Worm (Caenorhabditis elegans): Measurements from ENCODE around the gene hpr-17.

Gene hpr-17

ce11 chrII:13182295-13182694, 25.4 kb upstream of the hpr-17 start:
- peak; percentile 72 for TF ChIP-seq zfh-2 (GFP tag; conservative IDR thresholded peaks at IDR 0.05)
- peak; percentile 33; the same call in 1 of the 2 replicates for TF ChIP-seq egrh-3 (GFP tag; IDR thresholded peaks at IDR 0.05)

- TF ChIP-seq egl-18 (GFP tag; IDR thresholded peaks at IDR 0.05): no peak
- no peak for TF ChIP-seq mes-4 (tag; optimal IDR thresholded peaks at IDR 0.05)
- TF ChIP-seq F39B2.1 (GFP tag; IDR thresholded peaks at IDR 0.05): no peak
- TF ChIP-seq mel-28 (tag; optimal IDR thresholded peaks at IDR 0.05; ENCODE audit: borderline replicate concordance): no peak
- TF ChIP-seq nhr-179 (tag; optimal IDR thresholded peaks at IDR 0.05): no peak
- TF ChIP-seq F10E7.11 (tag; optimal IDR thresholded peaks at IDR 0.05): no peak
- TF ChIP-seq snpc-3.4 (tag; optimal IDR thresholded peaks at IDR 0.05): no peak
- TF ChIP-seq attf-6 (GFP tag; IDR thresholded peaks at IDR 0.05): no peak
- TF ChIP-seq C17E4.6 (GFP tag; IDR thresholded peaks at IDR 0.05): no peak
- TF ChIP-seq attf-5 (GFP tag; optimal IDR thresholded peaks at IDR 0.05): no peak
- TF ChIP-seq zfh-2 (GFP tag; conservative IDR thresholded peaks at IDR 0.05): no peak
- TF ChIP-seq lin-26 (GFP tag; IDR thresholded peaks at IDR 0.05): no peak
- TF ChIP-seq B0336.3 (GFP tag; IDR thresholded peaks at IDR 0.05): no peak
- TF ChIP-seq B0035.1 (tag; optimal IDR thresholded peaks at IDR 0.05): no peak
- TF ChIP-seq F55B11.4 (tag; optimal IDR thresholded peaks at IDR 0.05; ENCODE audit: borderline replicate concordance, insufficient read depth): no peak
- TF ChIP-seq hrde-1 (tag; optimal IDR thresholded peaks at IDR 0.05; ENCODE audit: borderline replicate concordance): no peak
- TF ChIP-seq pha-4 (tag; optimal IDR thresholded peaks at IDR 0.05): no peak
- TF ChIP-seq nhr-90 (tag; optimal IDR thresholded peaks at IDR 0.05): no peak
- TF ChIP-seq sea-2 (GFP tag; IDR thresholded peaks at IDR 0.05): no peak
Measured at ce11 chrII:13181465-13181864, 24.6 kb upstream of the hpr-17 start, which contains the start of gene W09H1.1. W09H1.1 (minus strand) TSS chrII:13181565.

DNA sequence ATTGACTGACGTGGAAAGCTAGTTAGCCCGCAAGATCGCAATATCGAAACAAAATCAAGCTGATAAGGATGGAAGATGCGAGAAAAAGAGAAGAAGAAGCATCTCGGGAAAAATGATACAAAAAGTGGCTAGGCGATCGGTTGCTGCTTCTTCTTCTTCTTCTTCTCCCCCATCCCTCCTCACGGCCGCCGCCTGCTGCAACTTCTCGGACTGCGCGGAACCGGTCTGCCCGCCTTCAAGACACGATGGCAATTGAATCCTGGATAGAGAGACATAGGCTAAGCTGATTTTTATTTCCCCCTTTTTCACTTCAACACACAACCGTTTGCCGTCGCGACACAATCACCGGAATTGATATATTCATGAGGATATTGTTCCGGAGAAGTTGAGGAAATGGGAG, 17.6 kb upstream of the hpr-17 start:
- TF ChIP-seq egrh-3 (GFP tag; IDR thresholded peaks at IDR 0.05) (peak; percentile 16; the same call in 1 of the 2 replicates), zfh-2 (GFP tag; conservative IDR thresholded peaks at IDR 0.05) (peak; percentile 67; the same call in 1 of the 2 replicates), athp-1 (tag; optimal IDR thresholded peaks at IDR 0.05) (no peak)

DNA sequence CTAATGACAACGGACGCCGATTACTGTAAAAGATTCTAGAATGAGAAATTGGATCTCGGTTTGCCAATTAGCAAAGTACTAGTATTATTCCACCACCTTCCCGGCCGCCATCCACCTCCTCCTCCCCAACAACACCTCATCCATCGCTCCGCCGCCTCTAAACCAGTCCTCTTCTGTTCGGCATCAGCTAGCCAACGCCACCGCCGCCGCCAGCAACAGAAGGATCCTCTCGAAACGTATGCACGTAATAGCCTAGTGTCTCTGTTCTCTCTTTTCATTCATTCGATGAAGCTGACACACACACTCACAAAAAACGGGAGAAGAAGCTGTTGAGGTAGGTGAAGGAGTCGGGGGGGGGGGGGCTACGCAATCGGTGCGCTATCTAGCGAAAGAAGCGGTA, 13.8 kb upstream of the hpr-17 start:
- TF ChIP-seq egrh-3 (GFP tag; IDR thresholded peaks at IDR 0.05) (peak; percentile 48; the same call in 1 of the 2 replicates), zfh-2 (GFP tag; conservative IDR thresholded peaks at IDR 0.05) (peak; percentile 67; the same call in 1 of the 2 replicates), ceh-91 (GFP tag; IDR thresholded peaks at IDR 0.05) (no peak)

ce11 chrII:13167493-13167892, 10.6 kb upstream of the hpr-17 start:
- no peak for TF ChIP-seq lsy-27 (tag; optimal IDR thresholded peaks at IDR 0.05; ENCODE audit: borderline replicate concordance, insufficient read depth)
- no peak for TF ChIP-seq cebp-1 (GFP tag; IDR thresholded peaks at IDR 0.05)
- peak; percentile 38 for TF ChIP-seq cebp-1 (tag; optimal IDR thresholded peaks at IDR 0.05)

- no peak for TF ChIP-seq ceh-40 (GFP tag; IDR thresholded peaks at IDR 0.05)
- TF ChIP-seq unc-62 (GFP tag; optimal IDR thresholded peaks at IDR 0.05): no peak
- TF ChIP-seq nhr-80 (tag; optimal IDR thresholded peaks at IDR 0.05): peak; percentile 73
- TF ChIP-seq hlh-26 (GFP tag; conservative IDR thresholded peaks at IDR 0.05): no peak
- peak; percentile 23; the same call in 1 of the 2 replicates for TF ChIP-seq mcd-1 (GFP tag; IDR thresholded peaks at IDR 0.05)
- peak; percentile 51 for TF ChIP-seq attf-5 (GFP tag; optimal IDR thresholded peaks at IDR 0.05)
- no peak for TF ChIP-seq cebp-1 (GFP tag; IDR thresholded peaks at IDR 0.05)
- TF ChIP-seq cebp-1 (tag; optimal IDR thresholded peaks at IDR 0.05): peak; percentile 55
- TF ChIP-seq ccch-3 (GFP tag; optimal IDR thresholded peaks at IDR 0.05): no peak
- 0 out of 2 replicates have a peak, but pooled peaks have one; percentile 27 for TF ChIP-seq dox-1 (GFP tag; IDR thresholded peaks at IDR 0.05)
- TF ChIP-seq B0336.3 (GFP tag; IDR thresholded peaks at IDR 0.05): 0 out of 2 replicates have a peak, but pooled peaks have one; percentile 19
Measured at ce11 chrII:13165683-13166259, 8.9 kb upstream of the hpr-17 start, which contains the start of gene moe-3. moe-3 (minus strand) TSS chrII:13165733.

Measured in whole organism, young adult.